Fruit fly (Drosophila melanogaster): ENCODE measurements around the gene CG11327.

DNA sequence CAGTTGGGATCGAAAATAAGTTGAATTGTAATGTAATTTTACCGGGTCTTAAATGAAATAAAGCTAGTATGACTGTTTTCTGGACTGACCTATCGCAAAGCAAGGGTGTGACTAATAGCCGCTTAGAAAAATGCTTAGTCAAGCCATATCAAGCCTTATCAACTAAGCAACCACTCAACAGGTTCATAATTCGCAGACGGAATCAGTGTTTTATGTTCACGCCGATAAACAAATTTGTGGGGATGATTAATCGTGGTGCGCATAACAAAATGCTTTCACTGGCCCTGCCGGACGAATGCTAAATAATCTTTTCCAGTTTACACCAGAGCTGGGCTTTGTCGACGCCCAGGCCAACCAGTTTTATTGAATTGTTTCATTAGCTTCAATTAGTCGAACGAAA is 3.6 kb downstream of the CG11327 start:
- TF ChIP-seq CG6854 (GFP tag; optimal IDR thresholded peaks at IDR 0.05) (no peak), tx (GFP tag; optimal IDR thresholded peaks at IDR 0.05) (no peak)

Measured in whole organism, embryonic.